Worm (Caenorhabditis elegans) whole organism, L1 larva: ENCODE measurements around the gene C51E3.6.

Experiments used
- C16A3.4 ChIP-seq: fragments of 150-350 bp; optimal IDR thresholded peaks from 2 replicates; lab custom pipeline; 2014; ENCODE audit warnings: missing biosample characterization, missing genetic modification characterization
- ama-1 ChIP-seq: fragments of 150-350 bp; optimal IDR thresholded peaks from 2 replicates; lab custom pipeline; 2014
- ceh-63 ChIP-seq: fragments of 200-800 bp; sonication (Bioruptor generic); optimal IDR thresholded peaks from 2 replicates; lab custom pipeline; 2018; ENCODE audit warnings: mild to moderate bottlenecking, missing genetic modification characterization, missing compliant biosample characterization
- egl-13 ChIP-seq: sonication (generic microtip); optimal IDR thresholded peaks from 2 replicates; lab custom pipeline; 2016; ENCODE audit warnings: missing genotype, missing genetic modification reagents, missing genetic modification characterization, missing compliant biosample characterization
- lin-39 ChIP-seq: fragments of 150-350 bp; optimal IDR thresholded peaks from 2 replicates; lab custom pipeline; 2014; ENCODE audit warnings: missing biosample characterization, missing genetic modification reagents, missing genetic modification characterization
- mdl-1 ChIP-seq, 2 experiments: fragments of 150-350 bp; optimal IDR thresholded peaks; 2 replicates each; lab custom pipeline; 2014 to 2017; ENCODE audit warnings: missing biosample characterization in 2 of 2, missing genetic modification characterization in 2 of 2, inconsistent platforms in 1 of 2
- nhr-19 ChIP-seq: fragments of 200-800 bp; sonication (Bioruptor generic); conservative IDR thresholded peaks from 2 replicates; pipeline ENCODE4 v1.3.6; 2022; ENCODE audit warnings: missing genetic modification characterization, missing compliant biosample characterization
- nhr-47 ChIP-seq: sonication (generic microtip); optimal IDR thresholded peaks from 2 replicates; lab custom pipeline; 2016; ENCODE audit warnings: mild to moderate bottlenecking, missing genetic modification characterization, moderate library complexity, missing compliant biosample characterization
- nhr-77 ChIP-seq: fragments of 150-350 bp; optimal IDR thresholded peaks from 2 replicates; lab custom pipeline; 2014; ENCODE audit warnings: missing biosample characterization, missing genetic modification characterization
- skn-1 ChIP-seq: fragments of 150-350 bp; optimal IDR thresholded peaks from 2 replicates; lab custom pipeline; 2014; ENCODE audit warnings: missing biosample characterization, missing genetic modification characterization
- snu-23 ChIP-seq: sonication (generic microtip); optimal IDR thresholded peaks from 2 replicates; lab custom pipeline; 2016; ENCODE audit warnings: missing genetic modification characterization, missing compliant biosample characterization
- sox-4 ChIP-seq: sonication (generic microtip); optimal IDR thresholded peaks from 2 replicates; lab custom pipeline; 2016; ENCODE audit warnings: missing genetic modification characterization, missing compliant biosample characterization

- TF ChIP-seq sox-4 (tag; lab: Kevin White, UChicago), result no peak
- TF ChIP-seq mdl-1 (tag; optimal IDR thresholded peaks at IDR 0.05; lab: Kevin White, UChicago), result no peak
- TF ChIP-seq C16A3.4 (tag; lab: Kevin White, UChicago), result no peak
- TF ChIP-seq egl-13, result no peak
- no peak for TF ChIP-seq nhr-19 (GFP tag; lab: Robert Waterston, UW)
- no peak for TF ChIP-seq nhr-47
- TF ChIP-seq ama-1 (lab: Kevin White, UChicago), result no peak
- no peak for TF ChIP-seq nhr-77 (tag; lab: Kevin White, UChicago)
- no peak for TF ChIP-seq skn-1 (tag; lab: Kevin White, UChicago)
- TF ChIP-seq ceh-63 (GFP tag; lab: Kevin White, UChicago), result no peak
- no peak for TF ChIP-seq lin-39 (tag; lab: Kevin White, UChicago)
- TF ChIP-seq snu-23 (GFP tag; lab: Kevin White, UChicago), result no peak
Measured at ce11 chrV:10160954-10161353, 5.3 kb downstream of the C51E3.6 start, which contains the start of gene C51E3.10.
